Worm (Caenorhabditis elegans): ENCODE results near the gene E04F6.8.

E04F6.8 gene

DNA sequence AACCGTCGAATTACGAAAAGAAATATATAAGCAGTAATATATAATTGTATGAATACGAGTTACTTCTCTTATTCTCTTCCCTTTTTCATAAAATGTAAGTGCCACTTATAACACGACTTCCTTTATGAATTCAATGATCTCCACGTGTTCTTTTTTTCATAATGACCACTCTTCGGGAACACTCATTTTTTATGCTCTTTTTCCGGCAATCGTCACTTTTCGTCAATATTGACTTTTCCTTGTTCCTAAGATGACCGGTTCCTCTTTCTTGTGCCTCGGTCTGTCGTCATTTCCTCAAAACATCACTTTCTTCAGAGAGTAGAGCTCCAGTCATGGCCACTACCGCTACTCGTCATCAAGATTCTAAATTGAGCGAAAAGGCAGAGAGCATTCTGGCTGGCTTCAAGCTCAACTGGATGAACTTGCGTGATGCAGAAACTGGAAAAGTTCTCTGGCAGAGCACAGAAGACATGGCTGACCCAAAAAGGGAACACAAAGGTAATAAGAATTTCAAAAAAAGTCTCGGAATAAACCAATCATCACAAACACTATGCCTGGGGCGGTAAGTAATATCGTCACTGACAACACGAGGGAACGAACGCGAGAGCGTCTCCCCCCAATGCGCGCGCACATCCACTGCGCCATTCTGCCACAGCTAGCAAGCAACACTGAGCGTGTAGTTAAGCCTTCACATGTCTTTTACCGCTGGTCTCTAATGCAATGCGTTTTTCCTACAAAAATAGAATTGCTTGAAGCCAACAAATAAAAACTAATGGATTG is 27.5 kb downstream of the E04F6.8 start, which contains the start of gene pdl-1 (continued):
- TF ChIP-seq ZK546.5 (tag; optimal IDR thresholded peaks at IDR 0.05) (no peak), attf-4 (tag; optimal IDR thresholded peaks at IDR 0.05) (peak; percentile 28), ceh-62 (tag; optimal IDR thresholded peaks at IDR 0.05) (no peak), F49E8.2 (tag; optimal IDR thresholded peaks at IDR 0.05; ENCODE audit: borderline replicate concordance) (peak; percentile 76), saeg-2 (GFP tag; IDR thresholded peaks at IDR 0.05) (peak; percentile 85), lin-13 (GFP tag; optimal IDR thresholded peaks at IDR 0.05) (peak; percentile 62), F37D6.2 (tag; optimal IDR thresholded peaks at IDR 0.05) (peak; percentile 68), skn-1 (tag; optimal IDR thresholded peaks at IDR 0.05) (no peak), nhr-11 (tag; optimal IDR thresholded peaks at IDR 0.05) (peak; percentile 57), zip-2 (tag; optimal IDR thresholded peaks at IDR 0.05) (peak; percentile 73), snpc-1.2 (GFP tag; IDR thresholded peaks at IDR 0.05) (peak; percentile 86), nhr-48 (tag; optimal IDR thresholded peaks at IDR 0.05) (peak; percentile 76), tag-97 (GFP tag; IDR thresholded peaks at IDR 0.05) (no peak), hlh-11 (tag; optimal IDR thresholded peaks at IDR 0.05) (peak; percentile 60), unc-39 (tag; optimal IDR thresholded peaks at IDR 0.05) (no peak), rbr-2 (tag; optimal IDR thresholded peaks at IDR 0.05) (peak; percentile 84), gei-8 (GFP tag; optimal IDR thresholded peaks at IDR 0.05) (peak; percentile 91), T20F7.1 (GFP tag; optimal IDR thresholded peaks at IDR 0.05) (peak; percentile 67), nhr-25 (tag; optimal IDR thresholded peaks at IDR 0.05; ENCODE audit: borderline replicate concordance, insufficient read depth) (peak; percentile 15), ceh-44 (GFP tag; IDR thresholded peaks at IDR 0.05) (peak; percentile 77), nhr-6 (tag; optimal IDR thresholded peaks at IDR 0.05) (peak; percentile 46), dmd-9 (GFP tag; IDR thresholded peaks at IDR 0.05) (peak; percentile 81), set-16 (GFP tag; IDR thresholded peaks at IDR 0.05) (peak; percentile 54; the same call in 1 of the 2 replicates), madf-5 (GFP tag; IDR thresholded peaks at IDR 0.05) (peak; percentile 74 to 96; a peak in 3 of 4 replicates), mes-2 (tag; optimal IDR thresholded peaks at IDR 0.05; ENCODE audit: poor library complexity, severe bottlenecking) (peak; percentile 86), spr-1 (tag; optimal IDR thresholded peaks at IDR 0.05) (peak; percentile 78), sdz-12 (GFP tag; optimal IDR thresholded peaks at IDR 0.05) (peak; percentile 88), php-3 (GFP tag; IDR thresholded peaks at IDR 0.05) (peak; percentile 80), lin-29 (GFP tag; IDR thresholded peaks at IDR 0.05) (peak; percentile 70), vab-7 (GFP tag; IDR thresholded peaks at IDR 0.05) (peak; percentile 96), spr-3 (GFP tag; optimal IDR thresholded peaks at IDR 0.05) (peak; percentile 77), pha-4 (GFP tag; IDR thresholded peaks at IDR 0.05) (peak; percentile 96), pha-4 (tag; optimal IDR thresholded peaks at IDR 0.05) (peak; percentile 58), tra-1 (GFP tag; IDR thresholded peaks at IDR 0.05) (peak; percentile 82), zfp-2 (tag; optimal IDR thresholded peaks at IDR 0.05) (peak; percentile 32), R02D3.7 (tag; optimal IDR thresholded peaks at IDR 0.05) (no peak), snpc-4 (tag; optimal IDR thresholded peaks at IDR 0.05) (no peak), fos-1 (tag; optimal IDR thresholded peaks at IDR 0.05) (no peak), egl-27 (tag; optimal IDR thresholded peaks at IDR 0.05) (no peak), Y48G9A.11 (GFP tag; IDR thresholded peaks at IDR 0.05) (peak; percentile 79), mxl-2 (GFP tag; conservative IDR thresholded peaks at IDR 0.05) (no peak; the same call in 1 of the 2 replicates), Y75B8A.6 (GFP tag; IDR thresholded peaks at IDR 0.05) (peak; percentile 86), ceh-20 (GFP tag; IDR thresholded peaks at IDR 0.05) (peak; percentile 74; the same call in 1 of the 2 replicates), lir-3 (tag; optimal IDR thresholded peaks at IDR 0.05) (peak; percentile 94), jun-1 (tag; optimal IDR thresholded peaks at IDR 0.05) (no peak), fkh-10 (GFP tag; optimal IDR thresholded peaks at IDR 0.05) (no peak), nhr-111 (GFP tag; optimal IDR thresholded peaks at IDR 0.05) (peak; percentile 91), nhr-77 (tag; optimal IDR thresholded peaks at IDR 0.05) (peak; percentile 40), arid-1 (GFP tag; conservative IDR thresholded peaks at IDR 0.05) (peak; percentile 94), mdl-1 (tag; optimal IDR thresholded peaks at IDR 0.05) (peak in 1 of 2 experiments; percentile 7)

Measured in whole organism, L4 larva.